Fruit fly (Drosophila melanogaster) Kc167 (cell line): Measurements from ENCODE around the gene CG5535.

Source experiments
- h ChIP-seq: fragments of >200 bp; optimal IDR thresholded peaks from 3 replicates; lab custom pipeline; 2018; ENCODE audit warnings: missing external identifiers
- insv ChIP-seq: fragments of >200 bp; optimal IDR thresholded peaks from 3 replicates; lab custom pipeline; 2018; ENCODE audit warnings: missing external identifiers
- psq ChIP-seq: fragments of >200 bp; optimal IDR thresholded peaks from 2 replicates; lab custom pipeline; 2017; ENCODE audit warnings: missing external identifiers

- TF ChIP-seq insv, result no peak
- no peak for TF ChIP-seq h
- TF ChIP-seq psq (lab: Kevin White, UChicago), result no peak
These were observed 47.3 kb upstream of the CG5535 start for dm6 chr3L:17903813-17904416.
